Worm (Caenorhabditis elegans) whole organism, mixed stage, embryonic: ENCODE results near the gene nlp-7.
A peak's percentile ranks its signal among the peaks of the same experiment; 100 is the strongest.

Source experiments
- M03D4.4 ChIP-seq: sonication (generic microtip); optimal IDR thresholded peaks from 2 replicates; lab custom pipeline; 2017; ENCODE audit warnings: mild to moderate bottlenecking, missing genetic modification characterization, missing compliant biosample characterization
- blmp-1 ChIP-seq: fragments of 150-350 bp; optimal IDR thresholded peaks from 2 replicates; lab custom pipeline; 2014; ENCODE audit warnings: missing biosample characterization, missing genetic modification characterization
- ceh-39 ChIP-seq: fragments of 150-350 bp; optimal IDR thresholded peaks from 2 replicates; lab custom pipeline; 2014; ENCODE audit warnings: missing biosample characterization, missing genetic modification characterization
- ceh-43 ChIP-seq: fragments of 200-800 bp; sonication (Bioruptor generic); optimal IDR thresholded peaks from 2 replicates; lab custom pipeline; 2018; ENCODE audit warnings: mild to moderate bottlenecking, missing genetic modification characterization, moderate library complexity, missing compliant biosample characterization
- ceh-83 ChIP-seq: fragments of 200-800 bp; sonication (Bioruptor generic); optimal IDR thresholded peaks from 2 replicates; lab custom pipeline; 2018; ENCODE audit warnings: mild to moderate bottlenecking, missing genetic modification characterization, missing compliant biosample characterization
- ces-1 ChIP-seq: fragments of 150-350 bp; optimal IDR thresholded peaks from 2 replicates; lab custom pipeline; 2014; ENCODE audit warnings: missing biosample characterization, missing genetic modification reagents, missing genetic modification characterization
- cnd-1 ChIP-seq: fragments of 200-800 bp; sonication (Bioruptor generic); optimal IDR thresholded peaks from 2 replicates; lab custom pipeline; 2018; ENCODE audit warnings: mild to moderate bottlenecking, missing genetic modification characterization, missing compliant biosample characterization
- drap-1 ChIP-seq: fragments of 200-800 bp; sonication (Bioruptor generic); optimal IDR thresholded peaks from 3 replicates; lab custom pipeline; 2018; ENCODE audit warnings: mild to moderate bottlenecking, missing genetic modification characterization, missing compliant biosample characterization
- elt-1 ChIP-seq: sonication (generic microtip); optimal IDR thresholded peaks from 2 replicates; lab custom pipeline; 2017; ENCODE audit warnings: missing genetic modification characterization, mild to moderate bottlenecking, missing compliant biosample characterization, antibody characterized with exemption, moderate library complexity, borderline replicate concordance; ENCODE audit not compliant: insufficient read depth
- elt-3 ChIP-seq: fragments of 150-350 bp; optimal IDR thresholded peaks from 2 replicates; lab custom pipeline; 2014; ENCODE audit warnings: missing biosample characterization, missing genetic modification characterization
- ham-2 ChIP-seq: fragments of 200-800 bp; sonication (Bioruptor generic); optimal IDR thresholded peaks from 2 replicates; lab custom pipeline; 2018; ENCODE audit warnings: mild to moderate bottlenecking, missing genetic modification characterization, missing compliant biosample characterization
- hlh-1 ChIP-seq: fragments of 150-350 bp; optimal IDR thresholded peaks from 2 replicates; lab custom pipeline; 2014; ENCODE audit warnings: missing biosample characterization, missing genetic modification reagents, missing genetic modification characterization
- lin-13 ChIP-seq: fragments of 150-350 bp; optimal IDR thresholded peaks from 2 replicates; lab custom pipeline; 2014; ENCODE audit warnings: missing biosample characterization, missing genetic modification characterization
- lin-32 ChIP-seq: fragments of 200-800 bp; sonication (Bioruptor generic); optimal IDR thresholded peaks from 2 replicates; lab custom pipeline; 2018; ENCODE audit warnings: mild to moderate bottlenecking, missing genetic modification characterization, missing compliant biosample characterization
- mab-5 ChIP-seq: fragments of 150-350 bp; optimal IDR thresholded peaks from 2 replicates; lab custom pipeline; 2014; ENCODE audit warnings: missing biosample characterization, missing genetic modification characterization
- mep-1 ChIP-seq: fragments of 150-350 bp; optimal IDR thresholded peaks from 2 replicates; lab custom pipeline; 2017; ENCODE audit warnings: missing biosample characterization, missing genetic modification reagents, missing genetic modification characterization, inconsistent platforms
- mls-2 ChIP-seq: sonication (generic microtip); optimal IDR thresholded peaks from 2 replicates; lab custom pipeline; 2016; ENCODE audit warnings: mild to moderate bottlenecking, missing genetic modification characterization, moderate library complexity, missing compliant biosample characterization
- nhr-12 ChIP-seq: fragments of 150-350 bp; optimal IDR thresholded peaks from 2 replicates; lab custom pipeline; 2014; ENCODE audit warnings: missing biosample characterization, missing genetic modification characterization
- nhr-2 ChIP-seq: fragments of 150-350 bp; optimal IDR thresholded peaks from 2 replicates; lab custom pipeline; 2014; ENCODE audit warnings: missing biosample characterization, missing genetic modification characterization
- nhr-28 ChIP-seq: fragments of 150-350 bp; optimal IDR thresholded peaks from 2 replicates; lab custom pipeline; 2014; ENCODE audit warnings: missing biosample characterization, missing genetic modification characterization
- nhr-76 ChIP-seq: sonication (generic microtip); optimal IDR thresholded peaks from 2 replicates; lab custom pipeline; 2017; ENCODE audit warnings: missing biosample characterization, missing genetic modification characterization
- pha-4 ChIP-seq: fragments of 150-350 bp; optimal IDR thresholded peaks from 2 replicates; lab custom pipeline; 2018; ENCODE audit warnings: missing biosample characterization, missing genetic modification reagents, missing genetic modification characterization
- sem-2 ChIP-seq: fragments of 200-800 bp; sonication (Bioruptor generic); optimal IDR thresholded peaks from 2 replicates; lab custom pipeline; 2018; ENCODE audit warnings: mild to moderate bottlenecking, missing genetic modification characterization, missing compliant biosample characterization
- snpc-4 ChIP-seq: fragments of 150-350 bp; optimal IDR thresholded peaks from 2 replicates; lab custom pipeline; 2014; ENCODE audit warnings: missing biosample characterization, missing genetic modification characterization
- sptf-1 ChIP-seq: sonication (generic microtip); optimal IDR thresholded peaks from 2 replicates; lab custom pipeline; 2017; ENCODE audit warnings: mild to moderate bottlenecking, missing genetic modification characterization, moderate library complexity, missing compliant biosample characterization
- tbx-8 ChIP-seq: fragments of 200-800 bp; sonication (Bioruptor generic); optimal IDR thresholded peaks from 2 replicates; lab custom pipeline; 2018; ENCODE audit warnings: mild to moderate bottlenecking, missing genetic modification characterization, moderate library complexity, missing compliant biosample characterization
- unc-120 ChIP-seq: sonication (generic microtip); optimal IDR thresholded peaks from 2 replicates; lab custom pipeline; 2017; ENCODE audit warnings: missing genetic modification characterization, missing compliant biosample characterization; ENCODE audit not compliant: poor library complexity, severe bottlenecking
- unc-39 ChIP-seq: fragments of 150-350 bp; optimal IDR thresholded peaks from 2 replicates; lab custom pipeline; 2014; ENCODE audit warnings: missing biosample characterization, missing genetic modification characterization
- unc-62 ChIP-seq: fragments of 150-350 bp; optimal IDR thresholded peaks from 2 replicates; lab custom pipeline; 2014; ENCODE audit warnings: missing biosample characterization, missing genetic modification reagents, missing genetic modification characterization
- ztf-11 ChIP-seq: fragments of 150-350 bp; optimal IDR thresholded peaks from 2 replicates; lab custom pipeline; 2014; ENCODE audit warnings: missing biosample characterization, missing genetic modification characterization

Gene nlp-7

DNA sequence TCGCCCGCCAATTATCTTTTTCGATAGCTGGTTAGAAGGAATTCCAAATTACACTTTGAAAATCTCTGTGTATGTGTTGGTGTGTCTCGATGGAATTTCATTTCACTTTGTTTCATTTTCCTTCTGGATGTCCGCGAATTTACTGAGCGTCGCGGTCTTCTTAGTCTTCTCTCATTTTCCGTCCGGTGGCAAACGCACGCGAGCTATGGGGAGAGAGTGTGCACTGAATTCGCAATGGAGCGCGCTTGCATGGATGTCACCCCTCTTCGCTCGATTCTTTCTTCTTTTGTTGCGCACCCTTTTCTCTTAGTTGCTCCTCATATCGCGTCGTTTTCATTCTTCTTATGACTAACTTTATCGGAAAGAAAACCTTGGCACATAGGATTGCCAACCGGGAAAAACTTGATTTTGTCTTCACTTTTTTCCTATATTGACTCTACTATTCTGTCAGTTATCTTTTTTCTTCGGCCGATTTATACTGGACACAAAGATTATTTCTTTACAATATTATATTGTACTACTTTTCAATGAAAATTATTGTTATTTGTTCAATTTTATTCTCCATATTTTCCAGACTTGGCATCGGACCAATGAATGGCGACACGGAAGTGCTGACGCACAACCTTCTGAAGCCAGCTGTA, 41.2 kb upstream of the nlp-7 start, which contains the start of gene dhhc-14 (continued):
- TF ChIP-seq pha-4 (tag; lab: Kevin White, UChicago), result peak; percentile 46
- peak; percentile 28 for TF ChIP-seq unc-62 (GFP tag; lab: Kevin White, UChicago)
- no peak for TF ChIP-seq M03D4.4 (tag; lab: Kevin White, UChicago)
- peak; percentile 31 for TF ChIP-seq drap-1
- peak; percentile 56 for TF ChIP-seq sptf-1
- TF ChIP-seq unc-39 (tag; lab: Kevin White, UChicago), result no peak
- no peak for TF ChIP-seq nhr-12 (tag; lab: Kevin White, UChicago)
- TF ChIP-seq hlh-1 (tag; lab: Kevin White, UChicago), result peak; percentile 51

DNA sequence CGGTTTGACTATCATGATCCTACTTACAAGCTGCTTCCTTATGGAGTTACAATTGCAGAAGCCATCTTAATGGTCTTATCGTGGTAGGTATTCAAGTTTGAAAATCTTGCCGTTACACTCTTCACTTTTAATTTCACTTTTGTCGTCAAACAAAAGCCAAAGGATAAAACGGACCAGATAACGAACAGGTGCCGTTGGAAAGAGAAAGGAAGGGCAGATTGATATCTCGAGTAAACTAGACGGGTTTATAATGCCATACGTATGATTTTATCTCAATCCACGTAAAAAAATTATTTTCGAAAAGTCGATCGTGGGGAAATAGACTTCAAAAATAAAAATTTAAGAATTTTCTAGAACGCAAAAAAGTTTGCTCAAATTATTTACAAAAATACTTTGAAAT, 39.0 kb upstream of the nlp-7 start:
- TF ChIP-seq unc-62 (GFP tag; lab: Kevin White, UChicago), result no peak
- no peak for TF ChIP-seq nhr-12 (tag; lab: Kevin White, UChicago)
- peak; percentile 65 for TF ChIP-seq elt-1 (tag; lab: Kevin White, UChicago)
- TF ChIP-seq ztf-11 (tag; lab: Kevin White, UChicago), result no peak
- TF ChIP-seq unc-120, result no peak
- TF ChIP-seq elt-3 (tag; lab: Kevin White, UChicago), result no peak
- TF ChIP-seq nhr-28, result no peak
- no peak for TF ChIP-seq ceh-83
- no peak for TF ChIP-seq nhr-76 (tag; lab: Kevin White, UChicago)
- TF ChIP-seq hlh-1 (tag; lab: Kevin White, UChicago), result no peak
- no peak for TF ChIP-seq ceh-43 (GFP tag; lab: Kevin White, UChicago)
- TF ChIP-seq mab-5 (tag; lab: Kevin White, UChicago), result no peak
- TF ChIP-seq blmp-1, result peak; percentile 73
- TF ChIP-seq, all 35 proteins: peak for 2

DNA sequence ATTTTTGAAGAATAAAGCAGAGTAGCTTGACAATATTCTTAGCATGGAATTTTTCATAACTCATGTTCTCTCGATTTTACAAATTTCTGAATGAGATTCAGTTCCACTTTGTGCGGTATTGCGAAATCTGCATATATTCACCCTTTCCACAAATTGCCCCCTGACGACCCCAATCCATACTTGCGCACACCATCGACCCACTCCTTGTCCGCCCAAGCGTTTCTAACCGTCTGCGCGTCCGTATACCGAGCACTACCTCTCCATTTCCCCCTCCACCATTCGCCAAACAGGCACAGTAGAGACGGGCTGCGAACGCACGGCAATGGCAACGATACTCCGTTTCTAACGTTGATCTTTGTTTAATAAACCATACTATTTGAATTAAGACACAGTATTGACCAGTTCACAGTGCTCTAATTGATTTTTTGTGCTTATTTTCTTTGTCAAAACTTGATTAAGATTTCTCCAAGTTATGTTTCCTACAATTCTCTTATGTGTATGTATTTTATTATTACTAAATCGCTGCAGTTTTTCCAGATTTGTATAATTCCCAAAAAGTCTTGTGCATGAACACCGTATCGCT, 36.3 kb upstream of the nlp-7 start, which contains the start of gene utx-1:
Gene utx-1 (plus strand): TSS at position 533 of the 583 bp plus-strand sequence.
- TF ChIP-seq ceh-39 (tag; lab: Kevin White, UChicago) (peak; percentile 54), cnd-1 (no peak), sptf-1 (peak; percentile 24), ces-1 (GFP tag; lab: Kevin White, UChicago) (peak; percentile 27), ceh-83 (no peak), nhr-76 (tag; lab: Kevin White, UChicago) (no peak), lin-13 (tag; lab: Kevin White, UChicago) (peak; percentile 36), pha-4 (tag; lab: Kevin White, UChicago) (peak; percentile 36), sem-2 (GFP tag; lab: Kevin White, UChicago) (no peak), mls-2 (tag; lab: Kevin White, UChicago) (peak; percentile 44), lin-32 (GFP tag; lab: Kevin White, UChicago) (peak; percentile 18), ham-2 (GFP tag; lab: Kevin White, UChicago) (no peak), mep-1 (tag; lab: Kevin White, UChicago) (peak; percentile 43), M03D4.4 (tag; lab: Kevin White, UChicago) (peak; percentile 17), elt-3 (tag; lab: Kevin White, UChicago) (no peak), nhr-12 (tag; lab: Kevin White, UChicago) (no peak), ceh-43 (GFP tag; lab: Kevin White, UChicago) (no peak), snpc-4 (tag; lab: Kevin White, UChicago) (no peak), tbx-8 (GFP tag; lab: Kevin White, UChicago) (no peak), unc-120 (peak; percentile 77), nhr-2 (tag; lab: Kevin White, UChicago) (peak; percentile 56), hlh-1 (tag; lab: Kevin White, UChicago) (no peak)

DNA sequence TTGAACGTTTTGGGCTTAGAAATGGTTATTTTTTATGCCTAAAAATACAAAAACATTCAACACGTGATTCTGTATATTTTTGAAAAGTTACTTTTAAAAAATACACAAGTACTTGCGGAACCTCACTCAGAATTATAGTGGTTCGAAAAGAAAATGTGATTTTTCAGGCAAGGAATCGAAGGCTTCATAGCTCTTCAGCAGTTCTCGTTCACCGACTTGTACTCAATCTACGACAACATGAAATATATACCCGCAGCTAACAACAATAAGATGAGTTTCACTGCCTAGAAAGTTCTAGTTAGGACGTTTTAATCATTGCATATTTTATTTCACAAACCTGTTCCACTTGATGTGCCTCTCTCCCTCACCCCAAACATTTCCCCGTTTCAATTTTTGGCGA, 30.4 kb upstream of the nlp-7 start:
- no peak for TF ChIP-seq elt-3 (tag; lab: Kevin White, UChicago)
- TF ChIP-seq nhr-2 (tag; lab: Kevin White, UChicago), result no peak
- no peak for TF ChIP-seq unc-120
- TF ChIP-seq mep-1 (tag; lab: Kevin White, UChicago), result no peak
- no peak for TF ChIP-seq nhr-12 (tag; lab: Kevin White, UChicago)
- no peak for TF ChIP-seq ham-2 (GFP tag; lab: Kevin White, UChicago)
- no peak for TF ChIP-seq unc-62 (GFP tag; lab: Kevin White, UChicago)
- TF ChIP-seq mls-2 (tag; lab: Kevin White, UChicago), result no peak
